Fruit fly (Drosophila melanogaster): ENCODE results near the gene Pde6.

Gene Pde6

DNA sequence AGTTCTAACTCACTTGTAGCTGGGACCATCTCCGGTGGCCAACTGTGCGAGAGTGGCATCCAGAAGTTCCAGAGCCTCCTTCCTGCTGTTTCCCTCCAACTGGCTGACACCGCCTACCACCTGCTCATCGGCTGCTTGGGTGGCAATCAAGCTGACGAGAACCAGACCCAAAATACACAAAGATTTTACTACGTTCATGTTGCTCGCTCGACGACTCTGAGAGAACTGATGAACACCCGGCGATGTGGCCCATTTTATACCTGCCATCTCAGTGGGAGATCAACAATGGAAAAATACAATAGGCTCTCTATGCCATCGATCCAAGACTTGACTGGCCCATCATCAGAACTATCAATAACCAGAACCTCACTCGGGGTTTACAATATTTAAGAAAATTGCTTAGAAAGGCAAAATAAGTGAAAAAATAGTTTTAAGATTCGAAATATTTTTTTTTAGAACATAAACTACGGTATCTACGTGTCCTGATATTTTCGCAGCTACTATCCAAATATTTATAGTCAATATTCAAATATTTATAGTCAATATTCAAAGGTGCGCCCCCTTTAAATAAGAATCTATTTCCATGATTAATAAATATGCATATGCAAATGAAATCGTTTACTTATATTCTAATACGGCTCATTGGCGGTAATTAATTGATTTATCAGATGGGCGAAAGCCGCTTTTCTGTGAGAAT, 11.5 kb upstream of the Pde6 start, which contains the start of gene Cys:
Cys (minus strand) TSS at position 234 of the 697 bp plus-strand sequence.
- TF ChIP-seq bab1 (GFP tag; optimal IDR thresholded peaks at IDR 0.05) (no peak), CG11617 (GFP tag; optimal IDR thresholded peaks at IDR 0.05) (no peak), CG12768 (GFP tag; optimal IDR thresholded peaks at IDR 0.05) (no peak), ovo (GFP tag; optimal IDR thresholded peaks at IDR 0.05) (no peak), tj (GFP tag; optimal IDR thresholded peaks at IDR 0.05) (no peak), kay (GFP tag; ENCODE audit: borderline replicate concordance) (peak; percentile 90), CG1620 (GFP tag; optimal IDR thresholded peaks at IDR 0.05) (no peak), cic (GFP tag; optimal IDR thresholded peaks at IDR 0.05) (no peak), Mnt (GFP tag; optimal IDR thresholded peaks at IDR 0.05) (no peak), toe (GFP tag; optimal IDR thresholded peaks at IDR 0.05) (peak; percentile 14), CG5204 (GFP tag; optimal IDR thresholded peaks at IDR 0.05) (no peak), Hr96 (GFP tag; optimal IDR thresholded peaks at IDR 0.05) (no peak), CG33017 (tag; optimal IDR thresholded peaks at IDR 0.05) (peak; percentile 43), Crg-1 (GFP tag; optimal IDR thresholded peaks at IDR 0.05) (no peak), pad (GFP tag; optimal IDR thresholded peaks at IDR 0.05) (no peak), Clk (GFP tag; optimal IDR thresholded peaks at IDR 0.05) (no peak), CG7045 (GFP tag; optimal IDR thresholded peaks at IDR 0.05) (no peak), CG7101 (tag; optimal IDR thresholded peaks at IDR 0.05) (peak; percentile 59), CG14711 (tag; optimal IDR thresholded peaks at IDR 0.05) (no peak), cnc (optimal IDR thresholded peaks at IDR 0.05) (no peak)

DNA sequence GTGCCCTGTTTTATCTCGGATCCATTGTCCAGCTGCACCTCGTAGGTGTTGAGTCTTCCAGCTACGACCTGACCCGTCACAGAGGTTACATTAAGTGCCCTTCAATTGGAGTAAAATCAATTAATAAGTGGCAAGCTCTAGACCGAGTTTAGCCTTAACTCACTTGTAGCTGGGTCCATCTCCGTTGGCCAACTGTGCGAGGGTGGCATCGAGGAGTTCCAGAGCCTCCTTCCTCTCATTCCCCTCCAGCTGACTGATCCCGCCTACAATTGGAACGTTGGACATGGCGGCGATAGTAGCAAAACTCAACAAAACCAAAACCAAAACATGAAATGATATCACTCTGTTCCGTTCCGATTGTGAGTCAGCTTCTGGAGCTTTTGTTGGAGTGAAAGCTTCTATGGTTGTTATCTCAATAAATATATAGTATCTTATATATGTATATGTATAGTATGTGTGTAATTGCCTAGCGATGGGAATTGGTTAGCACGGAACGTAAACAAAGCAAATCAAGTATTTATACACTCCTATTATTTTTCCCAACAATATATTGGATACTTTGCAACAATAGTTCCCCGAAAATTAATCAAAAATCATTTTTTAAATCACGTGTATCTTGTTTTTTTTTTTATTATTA, 10.5 kb upstream of the Pde6 start, which contains the start of gene CG8066:
CG8066 (minus strand) TSS at position 347 of the 637 bp plus-strand sequence.
- no peak for TF ChIP-seq Hr96 (GFP tag; optimal IDR thresholded peaks at IDR 0.05)
- peak; percentile 42 for TF ChIP-seq CG11617 (GFP tag; optimal IDR thresholded peaks at IDR 0.05)
- peak; percentile 68 for TF ChIP-seq CG33017 (tag; optimal IDR thresholded peaks at IDR 0.05)
- peak; percentile 52 for TF ChIP-seq toe (GFP tag; optimal IDR thresholded peaks at IDR 0.05)
- TF ChIP-seq CG5204 (GFP tag; optimal IDR thresholded peaks at IDR 0.05) = no peak
- peak; percentile 18 for TF ChIP-seq CG12768 (GFP tag; optimal IDR thresholded peaks at IDR 0.05)
- TF ChIP-seq ovo (GFP tag; optimal IDR thresholded peaks at IDR 0.05) = peak; percentile 1
- no peak for TF ChIP-seq Clk (GFP tag; optimal IDR thresholded peaks at IDR 0.05)
- peak; percentile 46 for TF ChIP-seq CG14711 (tag; optimal IDR thresholded peaks at IDR 0.05)
- TF ChIP-seq bab1 (GFP tag; optimal IDR thresholded peaks at IDR 0.05) = no peak
- peak; percentile 98 for TF ChIP-seq kay (GFP tag; ENCODE audit: borderline replicate concordance)
- TF ChIP-seq Mnt (GFP tag; optimal IDR thresholded peaks at IDR 0.05) = no peak
- no peak for TF ChIP-seq cnc (optimal IDR thresholded peaks at IDR 0.05)
- TF ChIP-seq CG7101 (tag; optimal IDR thresholded peaks at IDR 0.05) = peak; percentile 23
- no peak for TF ChIP-seq pad (GFP tag; optimal IDR thresholded peaks at IDR 0.05)
- TF ChIP-seq tj (GFP tag; optimal IDR thresholded peaks at IDR 0.05) = no peak
- peak; percentile 75 for TF ChIP-seq cic (GFP tag; optimal IDR thresholded peaks at IDR 0.05)

DNA sequence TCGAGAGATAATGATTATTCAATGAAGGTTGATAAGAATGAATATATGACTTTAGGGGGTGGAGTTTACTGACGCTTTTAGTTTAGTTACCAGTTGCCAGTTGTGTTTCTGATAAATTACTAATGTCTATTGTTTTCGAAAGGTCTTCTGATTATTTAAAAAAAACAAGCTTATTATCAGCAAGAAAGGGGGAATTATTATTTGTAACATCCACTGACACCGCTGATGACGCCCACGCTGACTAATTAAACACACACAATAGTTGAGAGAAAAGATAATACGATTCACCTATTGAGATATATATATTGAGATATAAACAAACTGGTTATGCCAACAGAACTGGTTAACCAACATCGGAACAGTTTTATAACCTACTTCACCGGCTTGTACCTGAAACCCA, 9.7 kb upstream of the Pde6 start:
- peak; percentile 12 for TF ChIP-seq cic (GFP tag; optimal IDR thresholded peaks at IDR 0.05)
- TF ChIP-seq kay (GFP tag; ENCODE audit: borderline replicate concordance) = peak; percentile 97
- TF ChIP-seq CG7101 (tag; optimal IDR thresholded peaks at IDR 0.05) = no peak

DNA sequence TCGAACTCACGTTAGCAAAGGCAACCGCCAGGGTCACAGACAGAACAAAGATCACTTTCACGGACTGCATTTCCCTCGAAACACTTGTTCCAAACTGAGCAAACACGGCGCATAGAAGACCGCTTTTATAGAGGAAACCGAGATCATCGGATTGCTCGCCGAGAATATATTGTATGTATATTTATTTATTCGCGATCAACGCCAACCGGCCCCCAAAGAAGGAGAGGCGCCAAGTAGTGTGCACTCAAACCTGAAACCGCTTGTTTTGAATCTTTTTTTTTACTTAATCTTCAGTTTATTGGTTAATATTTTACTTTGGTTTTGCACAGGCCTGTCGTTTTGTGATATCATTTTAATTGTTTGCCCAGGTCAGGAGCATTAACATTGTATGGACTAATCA, 9.2 kb upstream of the Pde6 start, which contains the start of gene CG31313:
CG31313 (minus strand) TSS at position 101 of the 400 bp plus-strand sequence.
- TF ChIP-seq Mnt (GFP tag; optimal IDR thresholded peaks at IDR 0.05) (no peak), CG7045 (GFP tag; optimal IDR thresholded peaks at IDR 0.05) (no peak), cnc (optimal IDR thresholded peaks at IDR 0.05) (no peak), ovo (GFP tag; optimal IDR thresholded peaks at IDR 0.05) (no peak), bab1 (GFP tag; optimal IDR thresholded peaks at IDR 0.05) (no peak), CG1620 (GFP tag; optimal IDR thresholded peaks at IDR 0.05) (no peak), pad (GFP tag; optimal IDR thresholded peaks at IDR 0.05) (no peak), CG7101 (tag; optimal IDR thresholded peaks at IDR 0.05) (no peak), CG14711 (tag; optimal IDR thresholded peaks at IDR 0.05) (no peak), CG11617 (GFP tag; optimal IDR thresholded peaks at IDR 0.05) (no peak), toe (GFP tag; optimal IDR thresholded peaks at IDR 0.05) (no peak), Clk (GFP tag; optimal IDR thresholded peaks at IDR 0.05) (no peak), Crg-1 (GFP tag; optimal IDR thresholded peaks at IDR 0.05) (no peak), kay (GFP tag; ENCODE audit: borderline replicate concordance) (no peak), CG33017 (tag; optimal IDR thresholded peaks at IDR 0.05) (no peak)

DNA sequence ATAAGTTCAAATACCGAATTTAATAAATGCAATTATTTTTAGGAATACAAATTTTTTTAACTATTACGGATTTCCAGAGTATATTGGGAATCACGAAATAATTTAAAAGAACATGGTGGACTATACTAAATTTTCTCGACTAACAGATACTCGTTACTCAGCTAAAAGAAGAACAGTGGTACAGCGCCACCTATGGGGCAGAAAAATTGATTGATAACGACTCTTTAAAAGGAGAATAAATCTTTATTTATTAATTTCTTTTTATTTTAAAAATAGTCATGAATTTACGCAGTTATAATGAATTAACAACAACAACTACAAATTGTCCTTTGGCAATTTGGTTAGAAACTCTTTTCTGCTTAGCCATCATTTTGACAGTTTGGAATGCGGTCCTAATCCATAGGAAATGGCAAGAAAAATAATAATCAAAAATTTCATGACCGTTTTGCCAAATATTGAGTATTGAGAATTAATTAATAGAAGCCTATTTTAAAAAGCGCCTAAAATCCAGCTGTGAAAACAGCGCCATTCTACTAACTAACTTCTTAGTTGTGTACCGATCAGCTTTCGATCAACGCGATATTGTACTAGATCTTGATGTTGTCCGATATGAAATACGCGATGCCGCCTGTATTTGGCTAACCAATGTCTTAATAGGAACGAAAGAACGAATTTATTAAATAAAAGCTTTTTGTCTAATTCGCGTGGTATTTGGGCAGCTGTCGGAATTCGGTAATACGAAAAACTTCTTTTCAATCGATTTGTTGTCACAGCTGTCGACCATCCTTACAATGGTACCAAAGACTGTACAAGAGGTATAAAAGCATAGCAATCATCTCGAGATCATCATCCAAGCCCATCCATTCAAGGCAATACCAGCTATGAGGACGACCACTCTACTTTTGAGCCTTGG, 7.2 kb upstream of the Pde6 start, which contains the start of gene CG14852:
CG14852 (plus strand) TSS at position 863 of the 913 bp plus-strand sequence.
- TF ChIP-seq ovo (GFP tag; optimal IDR thresholded peaks at IDR 0.05) = no peak
- no peak for TF ChIP-seq pad (GFP tag; optimal IDR thresholded peaks at IDR 0.05)
- no peak for TF ChIP-seq CG11617 (GFP tag; optimal IDR thresholded peaks at IDR 0.05)
- no peak for TF ChIP-seq CG7101 (tag; optimal IDR thresholded peaks at IDR 0.05)
- no peak for TF ChIP-seq CG7045 (GFP tag; optimal IDR thresholded peaks at IDR 0.05)
